Worm (Caenorhabditis elegans) whole organism, young adult: ENCODE data around the gene F44E5.2.

Experiments
- D2030.7 ChIP-seq: fragments of 200-800 bp; sonication (Bioruptor generic); IDR thresholded peaks from 2 replicates; pipeline ENCODE4 v1.3.6; 2022; ENCODE audit warnings: missing genetic modification reagents, missing genetic modification characterization, missing compliant biosample characterization
- F23B12.7 ChIP-seq: sonication (generic microtip); optimal IDR thresholded peaks from 2 replicates; lab custom pipeline; 2017; ENCODE audit warnings: missing genetic modification characterization, mild to moderate bottlenecking, missing compliant biosample characterization, antibody characterized with exemption, moderate library complexity; ENCODE audit not compliant: insufficient read depth
- F55B11.4 ChIP-seq: sonication (generic microtip); optimal IDR thresholded peaks from 2 replicates; lab custom pipeline; 2016; ENCODE audit warnings: missing compliant biosample characterization, missing genetic modification characterization, borderline replicate concordance; ENCODE audit not compliant: insufficient read depth
- K12H6.12 ChIP-seq: fragments of 200-800 bp; sonication (Bioruptor generic); optimal IDR thresholded peaks from 2 replicates; lab custom pipeline; 2018; ENCODE audit warnings: mild to moderate bottlenecking, missing genetic modification characterization, missing compliant biosample characterization
- Y53G8AR.9 ChIP-seq: fragments of 200-800 bp; sonication (Bioruptor generic); conservative IDR thresholded peaks from 2 replicates; pipeline ENCODE4 v1.3.6; 2022; ENCODE audit warnings: missing genetic modification reagents, missing genetic modification characterization, missing compliant biosample characterization
- Y67H2A.10 ChIP-seq: fragments of 200-800 bp; sonication (Bioruptor generic); conservative IDR thresholded peaks from 2 replicates; pipeline ENCODE4 v1.3.6; 2022; ENCODE audit warnings: missing genetic modification reagents, missing genetic modification characterization, missing compliant biosample characterization
- ZK185.1 ChIP-seq: sonication (generic microtip); optimal IDR thresholded peaks from 2 replicates; lab custom pipeline; 2016; ENCODE audit warnings: mild to moderate bottlenecking, missing genetic modification characterization, missing compliant biosample characterization; ENCODE audit not compliant: poor library complexity, severe bottlenecking
- athp-1 ChIP-seq: sonication (generic microtip); optimal IDR thresholded peaks from 2 replicates; lab custom pipeline; 2017; ENCODE audit warnings: mild to moderate bottlenecking, missing genetic modification characterization, missing compliant biosample characterization
- bed-1 ChIP-seq: fragments of 200-800 bp; sonication (Bioruptor generic); IDR thresholded peaks from 2 replicates; pipeline ENCODE4 v1.3.6; 2022; ENCODE audit warnings: missing genetic modification reagents, missing genetic modification characterization, missing compliant biosample characterization
- cebp-1 ChIP-seq, 2 experiments: fragments of 200-800 bp in 1 of 2; sonication (Bioruptor generic) in 1 of 2; sonication (generic microtip) in 1 of 2; IDR thresholded peaks in 1 of 2; optimal IDR thresholded peaks in 1 of 2; 2 replicates each; pipeline versions ENCODE4 v1.3.6 to Lab custom; 2017 to 2022; ENCODE audit warnings: missing compliant biosample characterization in 2 of 2, missing genetic modification characterization in 2 of 2, mild to moderate bottlenecking in 1 of 2, missing genetic modification reagents in 1 of 2, moderate library complexity in 1 of 2
- ceh-100 ChIP-seq: fragments of 200-800 bp; sonication (Bioruptor generic); IDR thresholded peaks from 2 replicates; pipeline ENCODE4 v1.3.6; 2022; ENCODE audit warnings: missing genetic modification reagents, missing genetic modification characterization, missing compliant biosample characterization
- ceh-27 ChIP-seq: fragments of 200-800 bp; sonication (Bioruptor generic); optimal IDR thresholded peaks from 2 replicates; lab custom pipeline; 2018; ENCODE audit warnings: mild to moderate bottlenecking, missing genetic modification characterization, moderate library complexity, missing compliant biosample characterization
- ceh-79 ChIP-seq: sonication (generic microtip); optimal IDR thresholded peaks from 2 replicates; lab custom pipeline; 2017; ENCODE audit warnings: mild to moderate bottlenecking, missing genetic modification characterization, missing compliant biosample characterization
- dox-1 ChIP-seq: fragments of 200-800 bp; sonication (Bioruptor generic); IDR thresholded peaks from 2 replicates; pipeline ENCODE4 v1.3.6; 2022; ENCODE audit warnings: missing genetic modification reagents, missing genetic modification characterization, missing compliant biosample characterization
- dpff-1 ChIP-seq: sonication (generic microtip); optimal IDR thresholded peaks from 2 replicates; lab custom pipeline; 2017; ENCODE audit warnings: mild to moderate bottlenecking, missing genetic modification characterization, missing compliant biosample characterization
- dpl-1 ChIP-seq: fragments of 150-350 bp; optimal IDR thresholded peaks from 2 replicates; lab custom pipeline; 2014; ENCODE audit warnings: missing biosample characterization, missing genetic modification reagents, missing genetic modification characterization
- efl-1 ChIP-seq: fragments of 150-350 bp; optimal IDR thresholded peaks from 2 replicates; lab custom pipeline; 2014; ENCODE audit warnings: missing biosample characterization, missing genetic modification reagents, missing genetic modification characterization
- ekl-4 ChIP-seq: fragments of 200-800 bp; sonication (Bioruptor generic); IDR thresholded peaks from 2 replicates; pipeline ENCODE4 v1.3.6; 2022; ENCODE audit warnings: missing genetic modification reagents, missing genetic modification characterization, missing compliant biosample characterization
- hlh-26 ChIP-seq: fragments of 200-800 bp; sonication (Bioruptor generic); conservative IDR thresholded peaks from 2 replicates; pipeline ENCODE4 v1.3.6; 2022; ENCODE audit warnings: missing genetic modification reagents, missing genetic modification characterization, missing compliant biosample characterization
- hmg-1.2 ChIP-seq: fragments of 200-800 bp; sonication (Bioruptor generic); IDR thresholded peaks from 2 replicates; pipeline ENCODE4 v1.3.6; 2022; ENCODE audit warnings: missing genetic modification reagents, missing genetic modification characterization, missing compliant biosample characterization
- hmg-20 ChIP-seq: fragments of 200-800 bp; sonication (Bioruptor generic); IDR thresholded peaks from 2 replicates; pipeline ENCODE4 v1.3.6; 2022; ENCODE audit warnings: missing genetic modification reagents, missing genetic modification characterization, missing compliant biosample characterization
- hsf-1 ChIP-seq: fragments of 200-800 bp; sonication (Bioruptor generic); IDR thresholded peaks from 2 replicates; pipeline ENCODE4 v1.3.6; 2022; ENCODE audit warnings: missing genetic modification reagents, missing genetic modification characterization, missing compliant biosample characterization
- lin-35 ChIP-seq, 3 experiments: fragments of 150-350 bp in 2 of 3; sonication (generic microtip) in 1 of 3; optimal IDR thresholded peaks; 2 replicates each; lab custom pipeline; 2014 to 2018; ENCODE audit warnings: missing biosample characterization in 3 of 3, missing genetic modification characterization in 3 of 3, missing genetic modification reagents in 3 of 3
- lin-54 ChIP-seq: fragments of 200-800 bp; sonication (Bioruptor generic); optimal IDR thresholded peaks from 2 replicates; lab custom pipeline; 2018; ENCODE audit warnings: mild to moderate bottlenecking, missing genetic modification characterization, missing compliant biosample characterization
- lir-1 ChIP-seq: fragments of 200-800 bp; sonication (Bioruptor generic); conservative IDR thresholded peaks from 2 replicates; pipeline ENCODE4 v1.3.6; 2022; ENCODE audit warnings: missing genetic modification reagents, missing genetic modification characterization, missing compliant biosample characterization
- lsl-1 ChIP-seq: fragments of 200-800 bp; sonication (Bioruptor generic); optimal IDR thresholded peaks from 2 replicates; lab custom pipeline; 2018; ENCODE audit warnings: mild to moderate bottlenecking, missing genetic modification characterization, moderate library complexity, missing compliant biosample characterization
- madf-6 ChIP-seq: fragments of 200-800 bp; sonication (Bioruptor generic); IDR thresholded peaks from 2 replicates; pipeline ENCODE4 v1.3.6; 2022; ENCODE audit warnings: missing genetic modification reagents, missing genetic modification characterization, missing compliant biosample characterization
- mel-28 ChIP-seq: sonication (generic microtip); optimal IDR thresholded peaks from 2 replicates; lab custom pipeline; 2016; ENCODE audit warnings: borderline replicate concordance, mild to moderate bottlenecking, missing genetic modification characterization, missing compliant biosample characterization
- nfyb-1 ChIP-seq: fragments of 200-800 bp; sonication (Bioruptor generic); IDR thresholded peaks from 2 replicates; pipeline ENCODE4 v1.3.6; 2022; ENCODE audit warnings: missing genetic modification reagents, missing genetic modification characterization, missing compliant biosample characterization
- nhr-120 ChIP-seq: fragments of 200-800 bp; sonication (Bioruptor generic); IDR thresholded peaks from 2 replicates; pipeline ENCODE4 v1.3.6; 2022; ENCODE audit warnings: missing genetic modification characterization, missing compliant biosample characterization
- nhr-90 ChIP-seq: sonication (generic microtip); optimal IDR thresholded peaks from 2 replicates; lab custom pipeline; 2016; ENCODE audit warnings: missing genotype, mild to moderate bottlenecking, missing genetic modification characterization, missing compliant biosample characterization
- rcor-1 ChIP-seq: fragments of 200-800 bp; sonication (Bioruptor generic); IDR thresholded peaks from 2 replicates; pipeline ENCODE4 v1.3.6; 2022; ENCODE audit warnings: missing genetic modification reagents, missing genetic modification characterization, missing compliant biosample characterization
- repo-1 ChIP-seq: sonication (generic microtip); optimal IDR thresholded peaks from 2 replicates; lab custom pipeline; 2017; ENCODE audit warnings: mild to moderate bottlenecking, missing genetic modification characterization, missing compliant biosample characterization
- sea-2 ChIP-seq: fragments of 200-800 bp; sonication (Bioruptor generic); IDR thresholded peaks from 2 replicates; pipeline ENCODE4 v1.3.6; 2022; ENCODE audit warnings: missing genetic modification characterization, missing compliant biosample characterization
- snpc-1.1 ChIP-seq: sonication (generic microtip); optimal IDR thresholded peaks from 2 replicates; lab custom pipeline; 2017; ENCODE audit warnings: missing genetic modification characterization, mild to moderate bottlenecking, missing compliant biosample characterization, antibody characterized with exemption, moderate library complexity, missing genotype, missing genetic modification reagents; ENCODE audit not compliant: insufficient read depth
- snpc-1.3 ChIP-seq: sonication (generic microtip); optimal IDR thresholded peaks from 2 replicates; lab custom pipeline; 2017; ENCODE audit warnings: missing genetic modification characterization, mild to moderate bottlenecking, missing compliant biosample characterization, antibody characterized with exemption, moderate library complexity, missing genotype, missing genetic modification reagents; ENCODE audit not compliant: insufficient read depth
- tbp1 ChIP-seq: fragments of 200-800 bp; sonication (Bioruptor generic); optimal IDR thresholded peaks from 2 replicates; lab custom pipeline; 2018; ENCODE audit warnings: mild to moderate bottlenecking, missing genetic modification characterization, missing compliant biosample characterization
- tlf-1 ChIP-seq: fragments of 200-800 bp; sonication (Bioruptor generic); optimal IDR thresholded peaks from 2 replicates; lab custom pipeline; 2018; ENCODE audit warnings: mild to moderate bottlenecking, missing genetic modification characterization, missing compliant biosample characterization
- unc-62 ChIP-seq: fragments of 150-350 bp; optimal IDR thresholded peaks from 2 replicates; lab custom pipeline; 2014; ENCODE audit warnings: missing biosample characterization, missing genetic modification reagents, missing genetic modification characterization

Gene F44E5.2

DNA sequence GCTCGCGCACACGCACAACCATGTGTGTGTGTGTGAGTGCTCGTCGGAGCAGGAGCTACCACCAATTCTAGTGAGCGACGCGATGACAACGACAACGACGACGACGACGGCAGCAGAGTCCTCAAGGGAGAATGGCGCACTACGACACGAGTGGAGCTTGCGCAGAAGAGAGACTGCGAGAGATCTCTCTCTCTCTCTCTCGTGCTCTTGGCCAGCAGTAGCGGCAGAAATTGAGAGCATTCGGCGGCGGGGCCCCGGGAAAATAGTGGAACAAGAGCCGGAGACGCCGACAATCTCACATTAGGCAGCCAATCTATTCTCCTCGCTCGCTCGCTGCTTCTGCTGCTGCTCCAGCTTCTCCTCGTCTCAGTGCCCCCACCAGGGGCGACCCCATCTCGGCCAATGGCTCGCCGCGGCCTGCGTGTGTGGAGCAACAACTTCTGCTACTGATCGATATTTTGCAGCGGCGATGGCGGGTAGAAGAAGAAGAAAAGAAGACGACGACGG is 19.7 kb upstream of the F44E5.2 start (continued):
- TF ChIP-seq hlh-26 (GFP tag; lab: Robert Waterston, UW) (no peak), cebp-1 (GFP tag; IDR thresholded peaks at IDR 0.05; lab: Robert Waterston, UW) (no peak), cebp-1 (tag; optimal IDR thresholded peaks at IDR 0.05; lab: Kevin White, UChicago) (peak; percentile 69), K12H6.12 (tag; lab: Kevin White, UChicago) (peak; percentile 78), ekl-4 (GFP tag; lab: Robert Waterston, UW) (peak; percentile 55), dpl-1 (GFP tag; lab: Kevin White, UChicago) (no peak)

DNA sequence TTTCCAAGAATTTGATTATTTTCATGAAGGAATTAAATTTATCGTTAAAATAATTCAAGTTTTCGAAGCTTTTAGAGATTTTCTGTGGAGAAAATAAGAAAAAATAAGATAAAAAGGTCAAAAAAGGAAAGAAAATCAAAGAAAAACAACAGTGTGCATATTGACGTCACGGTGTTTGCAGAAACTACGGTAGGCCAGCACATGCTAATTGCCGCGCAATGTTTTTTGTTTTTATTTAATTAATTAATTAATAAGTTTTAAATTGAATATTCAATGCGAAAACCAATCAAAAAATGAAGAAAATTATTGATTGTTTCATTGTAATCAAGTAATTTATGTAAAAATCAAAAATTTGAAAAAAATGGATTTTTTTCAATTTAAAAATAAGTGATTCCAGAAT is 18.7 kb upstream of the F44E5.2 start:
- TF ChIP-seq lsl-1 (peak; percentile 67), lin-35 (GFP tag; optimal IDR thresholded peaks at IDR 0.05; lab: Kevin White, UChicago) (no peak), F55B11.4 (tag; lab: Kevin White, UChicago) (no peak), madf-6 (GFP tag; lab: Robert Waterston, UW) (peak; percentile 39; the same call in 1 of the 2 replicates), D2030.7 (GFP tag; lab: Robert Waterston, UW) (0 out of 2 replicates have a peak, but pooled peaks have one; percentile 13), athp-1 (tag; lab: Kevin White, UChicago) (peak; percentile 27), repo-1 (no peak), F23B12.7 (tag; lab: Kevin White, UChicago) (peak; percentile 1)
- TF ChIP-seq, all 124 proteins: peak for 5

DNA sequence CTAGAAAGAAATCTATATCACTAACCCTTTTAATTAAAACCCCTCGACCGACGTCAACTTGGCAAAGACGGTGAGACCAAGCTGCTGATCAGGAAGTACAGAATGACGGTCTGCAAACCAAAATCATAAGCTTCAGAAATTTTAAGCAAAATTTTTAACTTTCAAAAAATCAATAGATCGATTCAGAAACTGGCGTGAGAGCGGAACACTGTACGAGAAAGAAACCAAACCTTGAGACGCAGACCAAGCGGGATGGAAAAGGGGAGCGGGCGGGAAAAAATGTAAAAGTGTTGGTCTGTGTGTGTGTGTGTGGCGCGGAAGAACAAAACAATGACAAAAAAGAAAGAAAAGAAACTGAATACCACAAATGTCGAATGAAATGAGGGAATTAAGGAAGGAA is 18.1 kb upstream of the F44E5.2 start, which contains the start of the genes F44E5.17 and gpb-1:
F44E5.17 (minus strand) TSS at position 101 of the 400 bp plus-strand sequence.
gpb-1 (minus strand) TSS at position 118 of the 400 bp plus-strand sequence.
- no peak for TF ChIP-seq ceh-100 (GFP tag; lab: Robert Waterston, UW)
- peak; percentile 6 for TF ChIP-seq efl-1 (GFP tag; lab: Kevin White, UChicago)
- peak; percentile 11; the same call in 1 of the 2 replicates for TF ChIP-seq hmg-1.2

DNA sequence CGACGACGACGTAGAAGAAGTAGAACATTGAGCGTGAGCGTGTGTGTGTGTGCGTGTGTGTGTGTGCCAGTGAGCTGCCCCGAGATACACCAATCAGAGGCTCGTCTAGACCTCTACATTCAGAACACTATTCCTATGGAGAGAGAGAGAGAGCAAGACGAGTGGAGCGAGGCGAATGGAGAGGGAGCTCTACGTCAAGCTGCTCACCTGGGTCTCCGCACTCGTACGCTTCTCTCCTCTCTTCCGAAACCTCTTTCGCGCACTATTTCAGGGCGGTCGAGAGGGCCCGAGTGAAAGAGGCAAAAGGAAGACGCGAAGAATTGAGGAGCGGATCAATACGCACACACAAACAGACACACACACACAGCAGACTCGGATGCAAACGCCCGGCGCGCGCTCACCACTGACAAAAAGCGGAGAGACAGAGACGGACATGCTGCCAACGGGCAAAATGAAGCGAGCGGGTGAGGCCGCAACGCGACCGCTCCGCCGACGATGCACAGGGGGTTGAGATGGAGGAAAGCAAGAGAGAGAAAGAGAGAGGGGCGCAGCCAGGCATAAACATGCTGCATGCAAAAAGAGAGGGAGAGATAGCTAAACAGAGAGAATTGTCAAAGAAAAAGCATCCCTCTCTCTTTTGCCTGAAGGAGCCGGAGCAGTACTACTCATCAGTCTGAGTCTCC is 16.9 kb upstream of the F44E5.2 start:
- TF ChIP-seq lin-35 (GFP tag; optimal IDR thresholded peaks at IDR 0.05; lab: Kevin White, UChicago) (peak in 1 of 3 experiments; percentile 66), ceh-100 (GFP tag; lab: Robert Waterston, UW) (0 out of 2 replicates have a peak, but pooled peaks have one; percentile 24), nfyb-1 (GFP tag; lab: Robert Waterston, UW) (peak; percentile 81; the same call in 1 of the 2 replicates), nhr-120 (GFP tag; lab: Robert Waterston, UW) (no peak), nhr-90 (tag; lab: Kevin White, UChicago) (peak; percentile 63), sea-2 (no peak), tlf-1 (peak; percentile 22), lir-1 (GFP tag; lab: Robert Waterston, UW) (peak; percentile 66), mel-28 (tag; lab: Kevin White, UChicago) (no peak), hsf-1 (GFP tag; lab: Robert Waterston, UW) (no peak), Y67H2A.10 (GFP tag; lab: Robert Waterston, UW) (no peak), snpc-1.3 (tag; lab: Kevin White, UChicago) (no peak), tbp1 (GFP tag; lab: Kevin White, UChicago) (peak; percentile 32), hmg-20 (GFP tag; lab: Robert Waterston, UW) (no peak), ceh-79 (tag; lab: Kevin White, UChicago) (no peak), dpff-1 (tag; lab: Kevin White, UChicago) (peak; percentile 50), rcor-1 (GFP tag; lab: Robert Waterston, UW) (0 out of 2 replicates have a peak, but pooled peaks have one; percentile 8), D2030.7 (GFP tag; lab: Robert Waterston, UW) (no peak), ZK185.1 (tag; lab: Kevin White, UChicago) (peak; percentile 40), unc-62 (GFP tag; lab: Kevin White, UChicago) (no peak), lin-54 (GFP tag; lab: Kevin White, UChicago) (peak; percentile 26), ceh-27 (GFP tag; lab: Kevin White, UChicago) (peak; percentile 76), dox-1 (GFP tag; lab: Robert Waterston, UW) (peak; percentile 84), bed-1 (GFP tag; lab: Robert Waterston, UW) (no peak), snpc-1.1 (no peak), Y53G8AR.9 (GFP tag; lab: Robert Waterston, UW) (no peak)
